Worm (Caenorhabditis elegans) whole organism, L4/young adult: ENCODE results near the gene lips-1.

Experiments used
- W03F9.2 ChIP-seq: fragments of 150-350 bp; optimal IDR thresholded peaks from 2 replicates; lab custom pipeline; 2014; ENCODE audit warnings: missing biosample characterization, missing genetic modification characterization
- dao-5 ChIP-seq: sonication (generic microtip); optimal IDR thresholded peaks from 2 replicates; lab custom pipeline; 2016; ENCODE audit warnings: missing genotype, missing genetic modification characterization, moderate library complexity, missing compliant biosample characterization

- TF ChIP-seq W03F9.2 (no peak), dao-5 (no peak)
Observed at ce11 chrX:12479027-12479426, 13.5 kb upstream of the lips-1 start.
